Worm (Caenorhabditis elegans): ENCODE results near the gene vab-9.

- TF ChIP-seq snpc-4 (tag; optimal IDR thresholded peaks at IDR 0.05) (no peak), ZK546.5 (tag; optimal IDR thresholded peaks at IDR 0.05) (no peak), zag-1 (tag; optimal IDR thresholded peaks at IDR 0.05) (no peak), nhr-25 (tag; optimal IDR thresholded peaks at IDR 0.05) (no peak), fkh-10 (GFP tag; optimal IDR thresholded peaks at IDR 0.05) (no peak), tbx-2 (tag; optimal IDR thresholded peaks at IDR 0.05) (no peak)
These were observed 42.3 kb upstream of the vab-9 start for ce11 chrII:8679799-8680198.
